Fruit fly (Drosophila melanogaster) whole organism, embryonic: ENCODE measurements around the gene CG43290.

Source experiments
- Aef1 ChIP-seq: fragments of 200-800 bp; sonication (Bioruptor generic); IDR thresholded peaks from 3 replicates; pipeline ENCODE4 v1.3.6; 2022; ENCODE audit warnings: missing biosample characterization, missing genetic modification characterization
- CG10209 ChIP-seq: fragments of 200-800 bp; sonication (Bioruptor generic); optimal IDR thresholded peaks from 3 replicates; lab custom pipeline; 2017; ENCODE audit warnings: missing biosample characterization, mild to moderate bottlenecking, missing genetic modification characterization, missing genetic modification reagents
- CG13424 ChIP-seq: fragments of 200-800 bp; sonication (Bioruptor generic); optimal IDR thresholded peaks from 2 replicates; lab custom pipeline; 2019; ENCODE audit warnings: missing biosample characterization, mild to moderate bottlenecking, missing genetic modification characterization, moderate library complexity
- CG13894 ChIP-seq: fragments of 200-800 bp; sonication (Bioruptor generic); optimal IDR thresholded peaks from 3 replicates; lab custom pipeline; 2018; ENCODE audit warnings: missing biosample characterization, mild to moderate bottlenecking, missing genetic modification characterization, moderate library complexity
- CG14441 ChIP-seq: fragments of 200-800 bp; sonication (Bioruptor generic); IDR thresholded peaks from 2 replicates; pipeline ENCODE4 v1.3.6; 2022; ENCODE audit warnings: missing biosample characterization, missing genetic modification characterization
- CG15011 ChIP-seq: fragments of 200-800 bp; sonication (Bioruptor generic); optimal IDR thresholded peaks from 3 replicates; lab custom pipeline; 2018; ENCODE audit warnings: missing biosample characterization, mild to moderate bottlenecking, missing genetic modification characterization
- CG15696 ChIP-seq: fragments of 200-800 bp; sonication (Bioruptor generic); optimal IDR thresholded peaks from 2 replicates; lab custom pipeline; 2019; ENCODE audit warnings: missing biosample characterization, mild to moderate bottlenecking, missing genetic modification characterization, moderate library complexity
- CG16815 ChIP-seq: fragments of 200-800 bp; sonication (Bioruptor generic); optimal IDR thresholded peaks from 3 replicates; lab custom pipeline; 2017; ENCODE audit warnings: missing biosample characterization, mild to moderate bottlenecking, missing genetic modification characterization
- CG17186 ChIP-seq: fragments of 200-800 bp; sonication (Bioruptor generic); optimal IDR thresholded peaks from 3 replicates; lab custom pipeline; 2017; ENCODE audit warnings: missing biosample characterization, missing genetic modification reagents, missing genetic modification characterization
- CG2120 ChIP-seq: fragments of 200-800 bp; sonication (Bioruptor generic); optimal IDR thresholded peaks from 3 replicates; lab custom pipeline; 2016; ENCODE audit warnings: missing biosample characterization, missing genetic modification characterization
- CG31441 ChIP-seq: fragments of 200-800 bp; sonication (Bioruptor generic); IDR thresholded peaks from 2 replicates; pipeline ENCODE4 v1.3.6; 2022; ENCODE audit warnings: missing biosample characterization, missing genetic modification characterization
- CG32767 ChIP-seq: fragments of 200-800 bp; sonication (Bioruptor generic); IDR thresholded peaks from 2 replicates; pipeline ENCODE4 v1.3.6; 2022; ENCODE audit warnings: missing biosample characterization, missing genetic modification characterization
- CG33557 ChIP-seq: fragments of 200-800 bp; sonication (Bioruptor generic); optimal IDR thresholded peaks from 2 replicates; lab custom pipeline; 2019; ENCODE audit warnings: missing biosample characterization, mild to moderate bottlenecking, missing genetic modification characterization, moderate library complexity
- CG6683 ChIP-seq: fragments of 200-800 bp; sonication (Bioruptor generic); optimal IDR thresholded peaks from 2 replicates; lab custom pipeline; 2017; ENCODE audit warnings: missing biosample characterization, mild to moderate bottlenecking, missing genetic modification characterization, missing genetic modification reagents
- CG7372 ChIP-seq: fragments of 200-800 bp; sonication (Bioruptor generic); IDR thresholded peaks from 2 replicates; pipeline ENCODE4 v1.3.6; 2022; ENCODE audit warnings: missing biosample characterization, missing genetic modification characterization
- CG9817 ChIP-seq: fragments of 200-800 bp; sonication (Bioruptor generic); optimal IDR thresholded peaks from 2 replicates; lab custom pipeline; 2018; ENCODE audit warnings: missing biosample characterization, mild to moderate bottlenecking, missing genetic modification characterization, moderate library complexity
- CG9932 ChIP-seq: fragments of 200-800 bp; sonication (Bioruptor generic); IDR thresholded peaks from 2 replicates; pipeline ENCODE4 v1.3.6; 2022; ENCODE audit warnings: missing biosample characterization, missing genetic modification characterization
- D19B ChIP-seq: fragments of 200-800 bp; sonication (Bioruptor generic); optimal IDR thresholded peaks from 2 replicates; lab custom pipeline; 2017; ENCODE audit warnings: missing biosample characterization, mild to moderate bottlenecking, missing genetic modification characterization
- Ets97D ChIP-seq: fragments of 200-800 bp; sonication (Bioruptor generic); optimal IDR thresholded peaks from 3 replicates; lab custom pipeline; 2016; ENCODE audit warnings: missing biosample characterization, missing genetic modification characterization
- Gsc ChIP-seq: fragments of 200-800 bp; sonication (Bioruptor generic); IDR thresholded peaks from 2 replicates; pipeline ENCODE4 v1.3.6; 2022; ENCODE audit warnings: missing biosample characterization, missing genetic modification characterization
- HmgZ ChIP-seq: fragments of 200-800 bp; sonication (Bioruptor generic); optimal IDR thresholded peaks from 2 replicates; lab custom pipeline; 2018; ENCODE audit warnings: missing biosample characterization, mild to moderate bottlenecking, missing genetic modification characterization
- Hmx ChIP-seq: fragments of 200-800 bp; sonication (Bioruptor generic); optimal IDR thresholded peaks from 2 replicates; lab custom pipeline; 2016; ENCODE audit warnings: missing biosample characterization, missing genetic modification characterization
- Hr51 ChIP-seq, 2 experiments: fragments of 200-800 bp; sonication (Bioruptor generic); optimal IDR thresholded peaks; 2 replicates in 1 of 2; 3 replicates in 1 of 2; lab custom pipeline; 2016 to 2018; ENCODE audit warnings: missing biosample characterization in 2 of 2, missing genetic modification characterization in 2 of 2, mild to moderate bottlenecking in 1 of 2, moderate library complexity in 1 of 2
- Kr ChIP-seq: fragments of 200-800 bp; sonication (Bioruptor generic); optimal IDR thresholded peaks from 2 replicates; lab custom pipeline; 2017; ENCODE audit warnings: missing biosample characterization, mild to moderate bottlenecking, missing genetic modification characterization
- MESR4 ChIP-seq: fragments of 200-800 bp; sonication (Bioruptor generic); optimal IDR thresholded peaks from 2 replicates; lab custom pipeline; 2018; ENCODE audit warnings: missing biosample characterization, mild to moderate bottlenecking, missing genetic modification characterization, moderate library complexity
- NfI ChIP-seq: fragments of 200-800 bp; sonication (Bioruptor generic); optimal IDR thresholded peaks from 3 replicates; lab custom pipeline; 2018; ENCODE audit warnings: missing biosample characterization, mild to moderate bottlenecking, missing genetic modification characterization, moderate library complexity
- Oli ChIP-seq: fragments of 200-800 bp; sonication (Bioruptor generic); optimal IDR thresholded peaks from 2 replicates; lab custom pipeline; 2018; ENCODE audit warnings: missing biosample characterization, mild to moderate bottlenecking, missing genetic modification characterization, moderate library complexity
- YL-1 ChIP-seq: fragments of 200-800 bp; sonication (Bioruptor generic); optimal IDR thresholded peaks from 3 replicates; lab custom pipeline; 2017; ENCODE audit warnings: missing biosample characterization, mild to moderate bottlenecking, missing genetic modification characterization
- ab ChIP-seq: fragments of 200-800 bp; sonication (Bioruptor generic); optimal IDR thresholded peaks from 2 replicates; lab custom pipeline; 2016; ENCODE audit warnings: missing biosample characterization, missing genetic modification characterization
- abd-A ChIP-seq: fragments of 200-800 bp; sonication (Bioruptor generic); optimal IDR thresholded peaks from 3 replicates; lab custom pipeline; 2019; ENCODE audit warnings: missing biosample characterization, mild to moderate bottlenecking, missing genetic modification characterization, moderate library complexity
- cas ChIP-seq: fragments of 200-800 bp; sonication (Bioruptor generic); IDR thresholded peaks from 2 replicates; pipeline ENCODE4 v1.3.6; 2022; ENCODE audit warnings: missing biosample characterization, missing genetic modification characterization
- crol ChIP-seq: fragments of 200-800 bp; sonication (Bioruptor generic); IDR thresholded peaks from 2 replicates; pipeline ENCODE4 v1.3.6; 2022; ENCODE audit warnings: missing biosample characterization, missing genetic modification characterization
- dm ChIP-seq: fragments of 200-800 bp; sonication (Bioruptor generic); optimal IDR thresholded peaks from 3 replicates; lab custom pipeline; 2016; ENCODE audit warnings: missing biosample characterization, missing genetic modification characterization
- eyg ChIP-seq: fragments of 200-800 bp; sonication (Bioruptor generic); optimal IDR thresholded peaks from 3 replicates; lab custom pipeline; 2016; ENCODE audit warnings: missing biosample characterization, missing genetic modification characterization
- fru ChIP-seq: fragments of >200 bp; optimal IDR thresholded peaks from 2 replicates; lab custom pipeline; 2017
- gce ChIP-seq: fragments of 200-800 bp; sonication (Bioruptor generic); IDR thresholded peaks from 3 replicates; pipeline ENCODE4 v1.3.6; 2022; ENCODE audit warnings: missing biosample characterization, missing genetic modification characterization
- jumu ChIP-seq: fragments of 200-800 bp; sonication (Bioruptor generic); optimal IDR thresholded peaks from 3 replicates; lab custom pipeline; 2016; ENCODE audit warnings: missing biosample characterization, missing genetic modification characterization
- pb ChIP-seq: fragments of 200-800 bp; sonication (Bioruptor generic); optimal IDR thresholded peaks from 3 replicates; lab custom pipeline; 2016; ENCODE audit warnings: missing biosample characterization, missing genetic modification characterization
- schlank ChIP-seq: fragments of 200-800 bp; sonication (Bioruptor generic); optimal IDR thresholded peaks from 2 replicates; lab custom pipeline; 2018; ENCODE audit warnings: missing biosample characterization, mild to moderate bottlenecking, missing genetic modification characterization
- sens-2 ChIP-seq: fragments of 200-800 bp; sonication (Bioruptor generic); IDR thresholded peaks from 2 replicates; pipeline ENCODE4 v1.3.6; 2022; ENCODE audit warnings: missing biosample characterization, missing genetic modification characterization
- ssp ChIP-seq: fragments of 200-800 bp; sonication (Bioruptor generic); IDR thresholded peaks from 2 replicates; pipeline ENCODE4 v1.3.6; 2022; ENCODE audit warnings: missing biosample characterization, missing genetic modification characterization
- tup ChIP-seq: fragments of 200-800 bp; sonication (Bioruptor generic); optimal IDR thresholded peaks from 2 replicates; lab custom pipeline; 2016; ENCODE audit warnings: missing biosample characterization, mild to moderate bottlenecking, missing genetic modification characterization, moderate library complexity
- twi ChIP-seq: fragments of 200-800 bp; optimal IDR thresholded peaks from 2 replicates; lab custom pipeline; 2019; ENCODE audit warnings: missing biosample characterization, mild to moderate bottlenecking, missing genetic modification characterization, moderate library complexity
- z ChIP-seq: fragments of 200-800 bp; sonication (Bioruptor generic); IDR thresholded peaks from 3 replicates; pipeline ENCODE4 v1.3.6; 2022; ENCODE audit warnings: missing biosample characterization, missing genetic modification characterization

Gene CG43290

DNA sequence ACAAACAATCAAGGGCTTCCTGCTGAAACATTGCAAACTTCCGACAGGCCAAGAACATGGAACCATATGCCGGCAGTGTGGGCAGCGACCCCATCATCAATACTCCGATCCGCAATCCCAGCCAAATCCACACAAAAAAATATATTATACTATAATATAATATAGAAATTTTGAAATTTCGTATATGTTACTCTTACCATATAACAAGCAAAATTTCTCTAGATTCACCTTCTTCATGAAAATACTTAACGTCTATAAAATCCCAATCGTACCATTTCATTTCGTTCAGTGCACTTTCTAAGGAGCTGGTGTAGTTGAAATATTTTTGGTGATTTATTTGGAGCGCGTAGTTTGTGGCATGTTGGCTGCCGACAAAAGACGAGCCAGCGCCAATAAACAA, 14.7 kb downstream of the CG43290 start (continued):
- TF ChIP-seq tup (GFP tag; lab: Kevin White, UChicago): no peak
- 0 out of 2 replicates have a peak, but pooled peaks have one; percentile 24 for TF ChIP-seq CG14441 (GFP tag; lab: Robert Waterston, UW)
- TF ChIP-seq CG10209: peak; percentile 12
- no peak for TF ChIP-seq Hmx (GFP tag; lab: Kevin White, UChicago)
- no peak for TF ChIP-seq eyg
- no peak for TF ChIP-seq CG13894 (tag; lab: Kevin White, UChicago)
- no peak for TF ChIP-seq sens-2 (GFP tag; lab: Robert Waterston, UW)
- no peak for TF ChIP-seq jumu (GFP tag; lab: Kevin White, UChicago)
- TF ChIP-seq CG7372 (GFP tag; lab: Robert Waterston, UW): no peak
- no peak for TF ChIP-seq CG17186 (GFP tag; lab: Kevin White, UChicago)
- TF ChIP-seq crol (GFP tag; lab: Robert Waterston, UW): no peak
- TF ChIP-seq CG31441 (GFP tag; lab: Robert Waterston, UW): peak; percentile 46; the same call in 1 of the 2 replicates
- no peak for TF ChIP-seq YL-1 (GFP tag; lab: Kevin White, UChicago)
- TF ChIP-seq D19B (GFP tag; lab: Kevin White, UChicago): no peak
- TF ChIP-seq CG32767: no peak
- TF ChIP-seq Aef1: no peak
- TF ChIP-seq Hr51 (GFP tag; optimal IDR thresholded peaks at IDR 0.05; lab: Kevin White, UChicago): peak in 1 of 2 experiments; percentile 49
- no peak for TF ChIP-seq CG15696 (tag; lab: Kevin White, UChicago)
- peak; percentile 9 for TF ChIP-seq NfI (GFP tag; lab: Kevin White, UChicago)
- no peak for TF ChIP-seq ssp
- TF ChIP-seq CG6683 (GFP tag; lab: Kevin White, UChicago): no peak
- no peak for TF ChIP-seq pb
- no peak for TF ChIP-seq Ets97D
- no peak for TF ChIP-seq schlank
- no peak for TF ChIP-seq dm (GFP tag; lab: Kevin White, UChicago)
- TF ChIP-seq CG9932 (GFP tag; lab: Robert Waterston, UW): peak; percentile 33; the same call in 1 of the 2 replicates
- TF ChIP-seq fru: no peak
- TF ChIP-seq Gsc: no peak
- no peak for TF ChIP-seq MESR4
- TF ChIP-seq ab: no peak
- no peak for TF ChIP-seq gce (GFP tag; lab: Robert Waterston, UW)
- no peak for TF ChIP-seq CG16815
- TF ChIP-seq HmgZ (tag; lab: Kevin White, UChicago): no peak
- 0 out of 3 replicates have a peak, but pooled peaks have one; percentile 28 for TF ChIP-seq z
- peak; percentile 40 for TF ChIP-seq CG13424 (tag; lab: Kevin White, UChicago)
- TF ChIP-seq CG2120 (GFP tag; lab: Kevin White, UChicago): no peak
- no peak for TF ChIP-seq CG33557 (GFP tag; lab: Kevin White, UChicago)
- TF ChIP-seq CG15011: no peak
- no peak for TF ChIP-seq abd-A (tag; lab: Kevin White, UChicago)
- no peak for TF ChIP-seq twi (tag; lab: Kevin White, UChicago)
- peak; percentile 14 for TF ChIP-seq Oli
- no peak for TF ChIP-seq Kr (GFP tag; lab: Kevin White, UChicago)
- no peak for TF ChIP-seq cas
- TF ChIP-seq CG9817 (tag; lab: Kevin White, UChicago): peak; percentile 10
